Worm (Caenorhabditis elegans) whole organism, L3 larva: ENCODE results near the gene tmem-145.

Experiments
- R02D3.7 ChIP-seq: fragments of 150-350 bp; optimal IDR thresholded peaks from 2 replicates; lab custom pipeline; 2014; ENCODE audit warnings: missing biosample characterization, missing genetic modification characterization
- ZK546.5 ChIP-seq: sonication (generic microtip); optimal IDR thresholded peaks from 2 replicates; lab custom pipeline; 2017; ENCODE audit warnings: missing biosample characterization, missing genetic modification characterization
- aly-2 ChIP-seq: fragments of 150-350 bp; optimal IDR thresholded peaks from 2 replicates; lab custom pipeline; 2014; ENCODE audit warnings: missing biosample characterization, missing genetic modification characterization
- ama-1 ChIP-seq: fragments of 150-350 bp; optimal IDR thresholded peaks from 2 replicates; lab custom pipeline; 2018
- ceh-16 ChIP-seq: sonication (generic microtip); optimal IDR thresholded peaks from 2 replicates; lab custom pipeline; 2017; ENCODE audit warnings: missing biosample characterization, missing genetic modification characterization
- ceh-82 ChIP-seq: fragments of 150-350 bp; optimal IDR thresholded peaks from 2 replicates; lab custom pipeline; 2014; ENCODE audit warnings: missing biosample characterization, missing genetic modification characterization
- ceh-9 ChIP-seq: sonication (generic microtip); optimal IDR thresholded peaks from 2 replicates; lab custom pipeline; 2018; ENCODE audit warnings: missing biosample characterization, missing genetic modification characterization
- daf-12 ChIP-seq: fragments of 150-350 bp; optimal IDR thresholded peaks from 2 replicates; lab custom pipeline; 2014; ENCODE audit warnings: missing biosample characterization, missing genetic modification reagents, missing genetic modification characterization
- egl-27 ChIP-seq: sonication (generic microtip); optimal IDR thresholded peaks from 4 replicates; lab custom pipeline; 2017; ENCODE audit warnings: missing biosample characterization, missing genetic modification reagents, missing genetic modification characterization
- egl-5 ChIP-seq: fragments of 150-350 bp; optimal IDR thresholded peaks from 2 replicates; lab custom pipeline; 2017; ENCODE audit warnings: missing biosample characterization, missing genetic modification reagents, missing genetic modification characterization, inconsistent platforms
- elt-1 ChIP-seq: fragments of 150-350 bp; optimal IDR thresholded peaks from 2 replicates; lab custom pipeline; 2014; ENCODE audit warnings: missing biosample characterization, missing genetic modification characterization
- elt-2 ChIP-seq: sonication (generic microtip); optimal IDR thresholded peaks from 2 replicates; lab custom pipeline; 2016; ENCODE audit warnings: missing genetic modification reagents, mild to moderate bottlenecking, missing genetic modification characterization, missing compliant biosample characterization
- elt-3 ChIP-seq, 3 experiments: fragments of 150-350 bp in 1 of 3; sonication (generic microtip) in 2 of 3; optimal IDR thresholded peaks; 2 replicates in 2 of 3; 4 replicates in 1 of 3; lab custom pipeline; 2014 to 2017; ENCODE audit warnings: missing biosample characterization in 3 of 3, missing genetic modification characterization in 3 of 3
- eor-1 ChIP-seq, 2 experiments: fragments of 150-350 bp; optimal IDR thresholded peaks; 2 replicates each; lab custom pipeline; 2014 to 2018; ENCODE audit warnings: missing biosample characterization in 2 of 2, missing genetic modification characterization in 2 of 2
- fkh-10 ChIP-seq: sonication (generic microtip); optimal IDR thresholded peaks from 2 replicates; lab custom pipeline; 2017; ENCODE audit warnings: missing biosample characterization, missing genetic modification reagents, missing genetic modification characterization
- fkh-2 ChIP-seq: fragments of 150-350 bp; optimal IDR thresholded peaks from 2 replicates; lab custom pipeline; 2014; ENCODE audit warnings: missing biosample characterization, missing genetic modification reagents, missing genetic modification characterization
- fos-1 ChIP-seq: fragments of 150-350 bp; optimal IDR thresholded peaks from 2 replicates; lab custom pipeline; 2014; ENCODE audit warnings: missing biosample characterization, missing genetic modification characterization
- lin-15B ChIP-seq: fragments of 150-350 bp; optimal IDR thresholded peaks from 2 replicates; lab custom pipeline; 2014; ENCODE audit warnings: missing biosample characterization, missing genetic modification characterization
- lin-39 ChIP-seq: fragments of 150-350 bp; optimal IDR thresholded peaks from 2 replicates; lab custom pipeline; 2018; ENCODE audit warnings: missing biosample characterization, missing genetic modification reagents, missing genetic modification characterization
- lsy-12 ChIP-seq: sonication (generic microtip); optimal IDR thresholded peaks from 2 replicates; lab custom pipeline; 2016; ENCODE audit warnings: mild to moderate bottlenecking, missing genetic modification characterization, missing compliant biosample characterization
- mdl-1 ChIP-seq: fragments of 150-350 bp; optimal IDR thresholded peaks from 2 replicates; lab custom pipeline; 2014; ENCODE audit warnings: missing biosample characterization, missing genetic modification characterization
- mml-1 ChIP-seq: fragments of 150-350 bp; sonication (generic microtip); optimal IDR thresholded peaks from 3 replicates; lab custom pipeline; 2014; ENCODE audit warnings: missing biosample characterization, missing genetic modification characterization
- nfya-1 ChIP-seq: sonication (generic microtip); optimal IDR thresholded peaks from 2 replicates; lab custom pipeline; 2017; ENCODE audit warnings: missing genetic modification characterization, mild to moderate bottlenecking, missing compliant biosample characterization, antibody characterized with exemption, moderate library complexity; ENCODE audit not compliant: insufficient read depth
- nhr-11 ChIP-seq: fragments of 150-350 bp; optimal IDR thresholded peaks from 2 replicates; lab custom pipeline; 2014; ENCODE audit warnings: missing biosample characterization, missing genetic modification characterization
- nhr-12 ChIP-seq: fragments of 150-350 bp; optimal IDR thresholded peaks from 2 replicates; lab custom pipeline; 2014; ENCODE audit warnings: missing biosample characterization, missing genetic modification characterization
- nhr-23 ChIP-seq: fragments of 150-350 bp; optimal IDR thresholded peaks from 2 replicates; lab custom pipeline; 2014; ENCODE audit warnings: missing biosample characterization, missing genetic modification reagents, missing genetic modification characterization
- nhr-25 ChIP-seq: sonication (generic microtip); optimal IDR thresholded peaks from 2 replicates; lab custom pipeline; 2017; ENCODE audit warnings: missing biosample characterization, missing genetic modification characterization
- nhr-43 ChIP-seq: sonication (generic microtip); optimal IDR thresholded peaks from 2 replicates; lab custom pipeline; 2016; ENCODE audit warnings: mild to moderate bottlenecking, missing genetic modification characterization, missing compliant biosample characterization; ENCODE audit not compliant: poor library complexity, severe bottlenecking
- pha-4 ChIP-seq: fragments of 150-350 bp; optimal IDR thresholded peaks from 2 replicates; lab custom pipeline; 2014; ENCODE audit warnings: missing biosample characterization, missing genetic modification reagents, missing genetic modification characterization
- pqm-1 ChIP-seq: fragments of 150-350 bp; optimal IDR thresholded peaks from 2 replicates; lab custom pipeline; 2017; ENCODE audit warnings: missing biosample characterization, missing genetic modification characterization, inconsistent platforms
- sea-2 ChIP-seq: fragments of 150-350 bp; sonication (generic microtip); optimal IDR thresholded peaks from 4 replicates; lab custom pipeline; 2014; ENCODE audit warnings: missing biosample characterization, missing genetic modification reagents, missing genetic modification characterization
- skn-1 ChIP-seq: fragments of 150-350 bp; optimal IDR thresholded peaks from 2 replicates; lab custom pipeline; 2014; ENCODE audit warnings: missing biosample characterization, missing genetic modification characterization
- snpc-4 ChIP-seq: fragments of 150-350 bp; optimal IDR thresholded peaks from 2 replicates; lab custom pipeline; 2014; ENCODE audit warnings: missing biosample characterization, missing genetic modification characterization
- unc-39 ChIP-seq: sonication (generic microtip); optimal IDR thresholded peaks from 4 replicates; lab custom pipeline; 2017; ENCODE audit warnings: missing biosample characterization, missing genetic modification characterization
- unc-62 ChIP-seq: fragments of 150-350 bp; sonication (generic microtip); optimal IDR thresholded peaks from 4 replicates; lab custom pipeline; 2014; ENCODE audit warnings: missing biosample characterization, missing genetic modification reagents, missing genetic modification characterization
- zag-1 ChIP-seq: fragments of 150-350 bp; optimal IDR thresholded peaks from 2 replicates; lab custom pipeline; 2014; ENCODE audit warnings: missing biosample characterization, missing genetic modification characterization
- ztf-4 ChIP-seq: fragments of 150-350 bp; optimal IDR thresholded peaks from 2 replicates; lab custom pipeline; 2014; ENCODE audit warnings: missing biosample characterization, missing genetic modification characterization

The tmem-145 gene

ce11 chrX:12106004-12106403, 32.3 kb upstream of the tmem-145 start (continued):
- TF ChIP-seq nfya-1 (peak; percentile 67), nhr-11 (tag; lab: Kevin White, UChicago) (no peak), elt-1 (tag; lab: Kevin White, UChicago) (no peak)

- no peak for TF ChIP-seq egl-5 (tag; lab: Kevin White, UChicago)
- no peak for TF ChIP-seq pha-4 (tag; lab: Kevin White, UChicago)
- no peak for TF ChIP-seq nhr-25 (tag; lab: Kevin White, UChicago)
- no peak for TF ChIP-seq zag-1 (tag; lab: Kevin White, UChicago)
- TF ChIP-seq ama-1 = no peak
- TF ChIP-seq skn-1 (tag; lab: Kevin White, UChicago) = no peak
- no peak for TF ChIP-seq snpc-4 (tag; lab: Kevin White, UChicago)
- no peak for TF ChIP-seq lin-39 (tag; lab: Kevin White, UChicago)
- no peak for TF ChIP-seq nhr-11 (tag; lab: Kevin White, UChicago)
- TF ChIP-seq aly-2 = no peak
- no peak for TF ChIP-seq egl-27
- no peak for TF ChIP-seq pqm-1 (tag; lab: Kevin White, UChicago)
- no peak for TF ChIP-seq lsy-12 (tag; lab: Kevin White, UChicago)
- TF ChIP-seq unc-62 (GFP tag; lab: Kevin White, UChicago) = no peak
- no peak for TF ChIP-seq lin-15B (tag; lab: Kevin White, UChicago)
- TF ChIP-seq, all 47 proteins: peak for 0
Measured at ce11 chrX:12105458-12105857, 31.8 kb upstream of the tmem-145 start.

ce11 chrX:12104630-12105029, 31.0 kb upstream of the tmem-145 start, which contains the start of gene col-181:
Gene col-181, plus strand, starts transcription at chrX:12104930.
- TF ChIP-seq nfya-1 (no peak), egl-27 (no peak), nhr-12 (no peak), fos-1 (tag; lab: Kevin White, UChicago) (no peak), eor-1 (tag; optimal IDR thresholded peaks at IDR 0.05; lab: Kevin White, UChicago) (no peak), mml-1 (tag; lab: Kevin White, UChicago) (no peak), lin-15B (tag; lab: Kevin White, UChicago) (no peak), ceh-9 (tag; lab: Kevin White, UChicago) (no peak), fkh-2 (no peak), elt-3 (tag; optimal IDR thresholded peaks at IDR 0.05; lab: Kevin White, UChicago) (no peak), zag-1 (tag; lab: Kevin White, UChicago) (no peak), sea-2 (no peak), R02D3.7 (no peak), nhr-11 (tag; lab: Kevin White, UChicago) (no peak)

ce11 chrX:12103712-12104111, 30.0 kb upstream of the tmem-145 start, which contains the start of gene W03G11.3:
Gene W03G11.3, minus strand, starts transcription at chrX:12103812.
- TF ChIP-seq ztf-4 (tag; lab: Kevin White, UChicago) (no peak), elt-2 (tag; lab: Kevin White, UChicago) (no peak), ceh-16 (tag; lab: Kevin White, UChicago) (no peak), nhr-43 (no peak), egl-27 (no peak), lin-39 (tag; lab: Kevin White, UChicago) (no peak), nhr-23 (tag; lab: Kevin White, UChicago) (no peak)
- TF ChIP-seq, all 47 proteins: peak for 0

- TF ChIP-seq mdl-1 (no peak), unc-39 (tag; lab: Kevin White, UChicago) (no peak), elt-1 (tag; lab: Kevin White, UChicago) (no peak), ceh-82 (tag; lab: Kevin White, UChicago) (no peak), nhr-11 (tag; lab: Kevin White, UChicago) (no peak), fkh-10 (GFP tag; lab: Kevin White, UChicago) (no peak), daf-12 (tag; lab: Kevin White, UChicago) (no peak), skn-1 (tag; lab: Kevin White, UChicago) (no peak), egl-27 (no peak), pha-4 (tag; lab: Kevin White, UChicago) (no peak), egl-5 (tag; lab: Kevin White, UChicago) (no peak), sea-2 (no peak), pqm-1 (tag; lab: Kevin White, UChicago) (no peak), ceh-9 (tag; lab: Kevin White, UChicago) (no peak), nhr-12 (no peak), ztf-4 (tag; lab: Kevin White, UChicago) (no peak), ZK546.5 (tag; lab: Kevin White, UChicago) (no peak), R02D3.7 (no peak), aly-2 (no peak)
Measured at ce11 chrX:12097995-12098394, 24.3 kb upstream of the tmem-145 start.
